Worm (Caenorhabditis elegans): Measurements from ENCODE around the gene srd-66.

srd-66 gene

DNA sequence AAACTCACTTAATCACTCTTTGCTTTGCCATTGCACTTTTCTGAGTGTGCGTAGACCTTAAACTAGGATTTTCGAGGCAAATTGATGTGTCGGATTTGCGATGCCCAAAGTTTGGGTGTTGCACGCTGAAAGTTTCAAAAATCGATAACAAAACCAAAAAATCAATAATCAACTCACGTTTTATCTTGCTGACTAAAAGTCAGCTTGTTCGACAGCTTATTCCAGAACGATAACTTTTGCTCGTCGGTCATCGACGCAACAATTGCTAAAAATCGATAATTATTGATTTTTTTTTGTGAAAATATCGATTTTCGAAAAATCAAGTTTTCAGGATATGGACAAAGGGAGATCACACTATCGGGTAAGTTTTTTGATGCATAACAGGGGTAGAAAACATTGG lies 30.1 kb upstream of the srd-66 start:
- no peak for TF ChIP-seq C34F6.9 (tag; optimal IDR thresholded peaks at IDR 0.05)
- no peak for TF ChIP-seq alr-1 (tag; optimal IDR thresholded peaks at IDR 0.05)
- TF ChIP-seq nhr-129 (tag; optimal IDR thresholded peaks at IDR 0.05), result no peak
- TF ChIP-seq egl-27 (tag; optimal IDR thresholded peaks at IDR 0.05), result no peak
- no peak for TF ChIP-seq lin-39 (tag; optimal IDR thresholded peaks at IDR 0.05)

DNA sequence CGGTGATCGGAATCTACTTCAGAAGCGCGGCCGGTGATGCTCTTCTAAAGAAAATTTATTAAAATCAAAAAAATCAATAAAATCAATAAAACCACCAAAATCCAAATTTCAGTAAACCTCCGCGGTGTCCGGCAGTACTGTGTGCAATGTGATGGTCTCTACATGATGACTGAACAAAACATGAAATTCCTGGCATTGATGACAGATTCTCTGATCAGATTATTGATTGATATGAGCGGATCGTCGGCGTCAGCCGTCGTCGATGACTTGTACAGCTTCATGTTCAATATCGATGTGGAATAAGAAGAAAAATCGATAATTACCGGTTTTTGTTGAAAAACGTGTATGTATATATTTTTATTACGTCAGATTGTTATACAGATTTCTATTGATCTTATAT lies 26.4 kb upstream of the srd-66 start:
- no peak for TF ChIP-seq lsy-2 (tag; optimal IDR thresholded peaks at IDR 0.05)
- no peak for TF ChIP-seq ceh-82 (tag; optimal IDR thresholded peaks at IDR 0.05)
- no peak for TF ChIP-seq ztf-4 (tag; optimal IDR thresholded peaks at IDR 0.05)
- TF ChIP-seq crh-2 (tag; optimal IDR thresholded peaks at IDR 0.05), result no peak
- no peak for TF ChIP-seq nhr-12 (tag; optimal IDR thresholded peaks at IDR 0.05)
- no peak for TF ChIP-seq unc-39 (tag; optimal IDR thresholded peaks at IDR 0.05)

DNA sequence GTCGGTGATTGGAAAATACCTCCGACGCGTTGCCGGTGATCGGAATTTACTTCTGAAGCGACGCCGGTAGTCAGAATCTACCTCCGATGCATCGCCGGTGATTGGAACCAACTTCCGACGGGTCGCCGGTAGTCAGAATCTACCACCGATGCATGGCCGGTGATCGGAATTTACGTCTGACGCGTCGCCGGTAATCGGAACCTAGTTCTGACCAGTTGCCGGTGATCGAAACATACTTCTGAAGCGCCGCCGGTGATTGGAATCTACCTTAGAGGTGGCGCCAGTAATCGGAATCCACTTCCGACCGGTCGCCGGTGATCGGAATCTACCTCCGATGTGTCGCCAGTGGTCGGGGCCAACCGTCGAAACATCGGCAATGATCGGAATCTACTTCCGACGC lies 25.9 kb upstream of the srd-66 start:
- TF ChIP-seq R02D3.7 (tag; optimal IDR thresholded peaks at IDR 0.05), result no peak

DNA sequence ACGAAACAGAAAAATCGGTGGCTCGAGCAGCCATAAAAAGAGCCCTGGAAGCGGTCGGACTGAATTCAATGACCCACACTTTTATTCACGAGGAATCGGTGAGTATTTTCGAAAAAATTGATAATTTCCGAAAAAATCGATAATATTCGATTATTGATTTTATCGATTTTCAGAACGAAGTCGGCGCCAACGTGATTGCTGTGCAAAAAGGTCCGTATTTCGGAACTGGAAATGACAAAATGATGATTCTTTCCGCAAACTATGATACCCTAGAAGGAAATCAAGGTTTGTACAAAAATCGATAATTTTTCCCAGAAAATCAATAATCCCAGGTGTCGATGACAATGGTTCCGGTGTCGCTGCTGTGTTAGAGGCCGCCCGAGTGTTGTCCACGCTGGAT lies 24.5 kb upstream of the srd-66 start:
- TF ChIP-seq lin-39 (tag; optimal IDR thresholded peaks at IDR 0.05) (no peak), nhr-6 (tag; optimal IDR thresholded peaks at IDR 0.05) (no peak), crh-2 (tag; optimal IDR thresholded peaks at IDR 0.05) (no peak), ztf-4 (tag; optimal IDR thresholded peaks at IDR 0.05) (no peak), F13H6.1 (tag; optimal IDR thresholded peaks at IDR 0.05) (no peak), nhr-12 (tag; optimal IDR thresholded peaks at IDR 0.05) (no peak), aly-2 (tag; optimal IDR thresholded peaks at IDR 0.05) (no peak), lin-13 (GFP tag; optimal IDR thresholded peaks at IDR 0.05) (no peak), mab-5 (tag; optimal IDR thresholded peaks at IDR 0.05) (no peak), unc-62 (GFP tag; optimal IDR thresholded peaks at IDR 0.05) (no peak), nhr-25 (tag; optimal IDR thresholded peaks at IDR 0.05) (no peak), elt-3 (tag; optimal IDR thresholded peaks at IDR 0.05) (no peak), nhr-77 (tag; optimal IDR thresholded peaks at IDR 0.05) (no peak)

DNA sequence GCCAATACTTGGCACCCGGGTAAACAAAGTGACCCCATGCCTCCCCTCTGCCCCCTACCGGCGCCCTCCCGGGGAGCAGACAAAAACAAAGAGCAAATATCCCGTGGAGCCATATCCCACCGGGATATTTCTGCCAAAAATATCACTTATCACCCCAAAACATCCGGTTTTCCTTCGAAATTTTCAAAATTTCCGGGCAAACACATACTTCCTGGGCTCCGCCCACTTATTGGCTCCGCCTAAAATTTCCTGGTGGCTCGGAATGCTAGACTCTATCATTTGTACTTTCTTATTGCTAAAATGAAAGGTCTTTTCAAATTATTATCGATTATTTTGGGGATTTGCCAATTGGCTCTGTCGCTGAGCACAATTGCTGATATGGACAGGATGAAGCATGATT lies 23.3 kb upstream of the srd-66 start, which contains the start of gene Y39A3B.1:
Gene Y39A3B.1 (plus strand): TSS at position 301 of the 400 bp plus-strand sequence.
- TF ChIP-seq gmeb-1 (tag; optimal IDR thresholded peaks at IDR 0.05) (no peak), sma-9 (GFP tag; optimal IDR thresholded peaks at IDR 0.05) (no peak), sma-9 (tag; optimal IDR thresholded peaks at IDR 0.05) (no peak), ZK546.5 (tag; optimal IDR thresholded peaks at IDR 0.05) (no peak), nhr-21 (tag; optimal IDR thresholded peaks at IDR 0.05) (no peak), lin-39 (tag; optimal IDR thresholded peaks at IDR 0.05) (no peak), ztf-1 (GFP tag; conservative IDR thresholded peaks at IDR 0.05) (no peak), ceh-16 (tag; optimal IDR thresholded peaks at IDR 0.05) (no peak), nhr-10 (tag; optimal IDR thresholded peaks at IDR 0.05) (no peak)

DNA sequence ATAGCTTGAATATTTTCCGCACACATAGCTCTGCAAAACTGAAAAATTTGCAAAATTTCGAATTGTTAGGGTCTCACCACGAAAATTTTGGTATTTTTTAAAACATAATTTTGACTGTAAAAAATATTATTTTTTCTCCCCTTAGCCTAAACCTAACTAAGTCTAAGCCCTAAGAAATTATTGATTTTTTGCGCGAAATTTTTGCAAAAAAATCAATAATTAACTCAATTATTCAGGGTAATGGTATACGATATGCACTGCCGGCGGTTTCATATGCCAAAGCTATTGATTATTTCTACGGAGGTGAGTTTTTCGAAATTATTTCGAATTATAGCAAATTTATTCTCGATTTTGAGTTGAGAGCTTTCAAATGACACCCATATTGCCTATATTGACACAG lies 18.8 kb upstream of the srd-66 start:
- TF ChIP-seq Y55F3AM.14 (GFP tag; optimal IDR thresholded peaks at IDR 0.05), result no peak
- TF ChIP-seq unc-62 (GFP tag; optimal IDR thresholded peaks at IDR 0.05), result no peak
- TF ChIP-seq nhr-77 (tag; optimal IDR thresholded peaks at IDR 0.05), result no peak
- no peak for TF ChIP-seq nhr-237 (tag; optimal IDR thresholded peaks at IDR 0.05)
- TF ChIP-seq ceh-82 (tag; optimal IDR thresholded peaks at IDR 0.05), result no peak
- no peak for TF ChIP-seq nhr-25 (tag; optimal IDR thresholded peaks at IDR 0.05)
- TF ChIP-seq crh-2 (tag; optimal IDR thresholded peaks at IDR 0.05), result no peak
- no peak for TF ChIP-seq mbf-1 (tag; optimal IDR thresholded peaks at IDR 0.05)
- no peak for TF ChIP-seq ZK546.5 (tag; optimal IDR thresholded peaks at IDR 0.05)
- no peak for TF ChIP-seq mdl-1 (tag; optimal IDR thresholded peaks at IDR 0.05)
- TF ChIP-seq lin-11 (tag; optimal IDR thresholded peaks at IDR 0.05), result no peak
- TF ChIP-seq sma-3 (GFP tag; optimal IDR thresholded peaks at IDR 0.05), result no peak
